Fruit fly (Drosophila melanogaster): ENCODE results near the gene CG14073.

The CG14073 gene

dm6 chr3L:18841269-18841668, 20.8 kb upstream of the CG14073 start:
- TF ChIP-seq Myc (optimal IDR thresholded peaks at IDR 0.05) (no peak), dl (GFP tag; optimal IDR thresholded peaks at IDR 0.05; ENCODE audit: insufficient read depth in 1 of 2, partially characterized antibody in 2 of 2) (no peak), N (GFP tag; optimal IDR thresholded peaks at IDR 0.05) (no peak), dsf (GFP tag; optimal IDR thresholded peaks at IDR 0.05; ENCODE audit: borderline replicate concordance) (no peak), tai (GFP tag; optimal IDR thresholded peaks at IDR 0.05) (no peak), woc (GFP tag; optimal IDR thresholded peaks at IDR 0.05) (no peak), fru (GFP tag; optimal IDR thresholded peaks at IDR 0.05) (no peak), ey (GFP tag; optimal IDR thresholded peaks at IDR 0.05) (no peak), Rel (GFP tag; optimal IDR thresholded peaks at IDR 0.05) (no peak), Rel (tag; optimal IDR thresholded peaks at IDR 0.05) (no peak), Hr78 (GFP tag; optimal IDR thresholded peaks at IDR 0.05) (no peak), foxo (GFP tag; optimal IDR thresholded peaks at IDR 0.05) (no peak), pan (optimal IDR thresholded peaks at IDR 0.05) (no peak), brk (GFP tag; optimal IDR thresholded peaks at IDR 0.05) (no peak), usp (GFP tag; optimal IDR thresholded peaks at IDR 0.05) (no peak), HLH106 (tag; optimal IDR thresholded peaks at IDR 0.05) (no peak), rgr (GFP tag; optimal IDR thresholded peaks at IDR 0.05) (no peak)

dm6 chr3L:18840370-18841007, 20.0 kb upstream of the CG14073 start:
- TF ChIP-seq Dfd (GFP tag; optimal IDR thresholded peaks at IDR 0.05) (no peak), ey (GFP tag; optimal IDR thresholded peaks at IDR 0.05) (peak; percentile 40), lola (GFP tag; optimal IDR thresholded peaks at IDR 0.05) (no peak), CG32264 (GFP tag; optimal IDR thresholded peaks at IDR 0.05) (no peak), Hr83 (GFP tag; optimal IDR thresholded peaks at IDR 0.05; ENCODE audit: poor library complexity, severe bottlenecking) (peak; percentile 83), sage (GFP tag; optimal IDR thresholded peaks at IDR 0.05) (no peak), usp (GFP tag; optimal IDR thresholded peaks at IDR 0.05) (no peak), Mio (GFP tag; optimal IDR thresholded peaks at IDR 0.05) (no peak), Sp1 (GFP tag; optimal IDR thresholded peaks at IDR 0.05) (no peak), jim (GFP tag; optimal IDR thresholded peaks at IDR 0.05) (no peak), GATAd (GFP tag; optimal IDR thresholded peaks at IDR 0.05) (no peak), Jra (GFP tag; optimal IDR thresholded peaks at IDR 0.05) (no peak), foxo (GFP tag; optimal IDR thresholded peaks at IDR 0.05) (peak in 1 of 2 experiments; percentile 18), N (GFP tag; optimal IDR thresholded peaks at IDR 0.05) (peak; percentile 56), fru (GFP tag; optimal IDR thresholded peaks at IDR 0.05) (peak; percentile 43), dl (GFP tag; optimal IDR thresholded peaks at IDR 0.05; ENCODE audit: insufficient read depth in 1 of 2, partially characterized antibody in 2 of 2) (no peak), h (GFP tag; optimal IDR thresholded peaks at IDR 0.05) (peak; percentile 35), CrebA (GFP tag; optimal IDR thresholded peaks at IDR 0.05; ENCODE audit: borderline replicate concordance) (no peak), CG9705 (GFP tag; optimal IDR thresholded peaks at IDR 0.05) (no peak), rgr (GFP tag; optimal IDR thresholded peaks at IDR 0.05) (no peak), dmrt93B (GFP tag; optimal IDR thresholded peaks at IDR 0.05) (no peak), woc (GFP tag; optimal IDR thresholded peaks at IDR 0.05) (peak; percentile 61), Hr78 (GFP tag; optimal IDR thresholded peaks at IDR 0.05) (no peak), pan (optimal IDR thresholded peaks at IDR 0.05) (no peak), tai (GFP tag; optimal IDR thresholded peaks at IDR 0.05) (peak; percentile 7), Dif (GFP tag; optimal IDR thresholded peaks at IDR 0.05; ENCODE audit: partially characterized antibody) (peak; percentile 71), brk (GFP tag; optimal IDR thresholded peaks at IDR 0.05) (no peak), OdsH (GFP tag; optimal IDR thresholded peaks at IDR 0.05) (no peak), br (GFP tag; optimal IDR thresholded peaks at IDR 0.05) (peak; percentile 5), dsf (GFP tag; optimal IDR thresholded peaks at IDR 0.05; ENCODE audit: borderline replicate concordance) (no peak), psq (GFP tag; optimal IDR thresholded peaks at IDR 0.05) (no peak), Myc (optimal IDR thresholded peaks at IDR 0.05) (no peak), HLH106 (tag; optimal IDR thresholded peaks at IDR 0.05) (peak; percentile 14), Vsx2 (GFP tag; optimal IDR thresholded peaks at IDR 0.05; ENCODE audit: partially characterized antibody) (no peak), sv (GFP tag; optimal IDR thresholded peaks at IDR 0.05) (no peak), Hnf4 (GFP tag; optimal IDR thresholded peaks at IDR 0.05) (peak; percentile 24), Rel (GFP tag; optimal IDR thresholded peaks at IDR 0.05) (no peak), Rel (tag; optimal IDR thresholded peaks at IDR 0.05) (peak; percentile 43), Abd-B (GFP tag; optimal IDR thresholded peaks at IDR 0.05) (no peak)
